Fruit fly (Drosophila melanogaster) whole organism, embryonic: ENCODE results near the gene Jon25Bi.

Source experiments
- Aef1 ChIP-seq: fragments of 200-800 bp; sonication (Bioruptor generic); IDR thresholded peaks from 3 replicates; pipeline ENCODE4 v1.3.6; 2022; ENCODE audit warnings: missing biosample characterization, missing genetic modification characterization
- Bdp1 ChIP-seq: fragments of 200-800 bp; sonication (Bioruptor generic); optimal IDR thresholded peaks from 3 replicates; lab custom pipeline; 2016; ENCODE audit warnings: missing biosample characterization, missing genetic modification characterization
- CG10543 ChIP-seq: fragments of 200-800 bp; sonication (Bioruptor generic); optimal IDR thresholded peaks from 3 replicates; lab custom pipeline; 2017; ENCODE audit warnings: missing biosample characterization, mild to moderate bottlenecking, missing genetic modification characterization, moderate library complexity
- CG10959 ChIP-seq: fragments of 200-800 bp; sonication (Bioruptor generic); IDR thresholded peaks from 2 replicates; pipeline ENCODE4 v1.3.6; 2022; ENCODE audit warnings: missing biosample characterization, missing genetic modification characterization
- CG10979 ChIP-seq: fragments of 200-800 bp; sonication (Bioruptor generic); optimal IDR thresholded peaks from 2 replicates; lab custom pipeline; 2018; ENCODE audit warnings: missing biosample characterization, mild to moderate bottlenecking, missing genetic modification characterization, moderate library complexity
- CG12155 ChIP-seq: fragments of 200-800 bp; sonication (Bioruptor generic); optimal IDR thresholded peaks from 3 replicates; lab custom pipeline; 2016; ENCODE audit warnings: missing biosample characterization, missing genetic modification characterization
- CG13894 ChIP-seq: fragments of 200-800 bp; sonication (Bioruptor generic); optimal IDR thresholded peaks from 3 replicates; lab custom pipeline; 2018; ENCODE audit warnings: missing biosample characterization, mild to moderate bottlenecking, missing genetic modification characterization, moderate library complexity
- CG14050 ChIP-seq: fragments of 200-800 bp; sonication (Bioruptor generic); IDR thresholded peaks from 3 replicates; pipeline ENCODE4 v1.3.6; 2022; ENCODE audit warnings: missing biosample characterization, missing genetic modification characterization
- CG15514 ChIP-seq: fragments of 200-800 bp; sonication (Bioruptor generic); optimal IDR thresholded peaks from 3 replicates; lab custom pipeline; 2017; ENCODE audit warnings: missing biosample characterization, missing genetic modification characterization, mild to moderate bottlenecking, moderate library complexity, missing genetic modification reagents
- CG17359 ChIP-seq: fragments of 200-800 bp; sonication (Bioruptor generic); optimal IDR thresholded peaks from 3 replicates; lab custom pipeline; 2018; ENCODE audit warnings: missing biosample characterization, mild to moderate bottlenecking, missing genetic modification characterization, moderate library complexity
- CG1832 ChIP-seq: fragments of 200-800 bp; sonication (Bioruptor generic); optimal IDR thresholded peaks from 2 replicates; lab custom pipeline; 2017; ENCODE audit warnings: missing biosample characterization, mild to moderate bottlenecking, missing genetic modification characterization, inconsistent platforms
- CG43689 ChIP-seq: fragments of 200-800 bp; sonication (Bioruptor generic); IDR thresholded peaks from 2 replicates; pipeline ENCODE4 v1.3.6; 2022; ENCODE audit warnings: missing biosample characterization, missing genetic modification characterization
- CG6813 ChIP-seq: fragments of 200-800 bp; sonication (Bioruptor generic); optimal IDR thresholded peaks from 2 replicates; lab custom pipeline; 2017; ENCODE audit warnings: missing biosample characterization, missing genetic modification characterization, mild to moderate bottlenecking, moderate library complexity, missing genetic modification reagents
- CG7987 ChIP-seq: fragments of 200-800 bp; sonication (Bioruptor generic); optimal IDR thresholded peaks from 2 replicates; lab custom pipeline; 2018; ENCODE audit warnings: missing biosample characterization, mild to moderate bottlenecking, missing genetic modification characterization, moderate library complexity
- CG8089 ChIP-seq: fragments of 200-800 bp; sonication (Bioruptor generic); optimal IDR thresholded peaks from 3 replicates; lab custom pipeline; 2016; ENCODE audit warnings: missing biosample characterization, missing genetic modification characterization
- CG9437 ChIP-seq: fragments of 200-800 bp; sonication (Bioruptor generic); optimal IDR thresholded peaks from 2 replicates; lab custom pipeline; 2018; ENCODE audit warnings: missing biosample characterization, mild to moderate bottlenecking, missing genetic modification characterization
- Camta ChIP-seq: fragments of 200-800 bp; sonication (Bioruptor generic); optimal IDR thresholded peaks from 2 replicates; lab custom pipeline; 2016; ENCODE audit warnings: missing biosample characterization, missing genetic modification characterization
- D ChIP-seq, 2 experiments: fragments of 200-800 bp in 1 of 2; fragments of >200 bp in 1 of 2; sonication (Bioruptor generic) in 1 of 2; optimal IDR thresholded peaks; 2 replicates in 1 of 2; 3 replicates in 1 of 2; lab custom pipeline; 2017; ENCODE audit warnings: mild to moderate bottlenecking in 1 of 2, missing biosample characterization in 1 of 2, missing genetic modification characterization in 1 of 2, missing genetic modification reagents in 1 of 2
- Deaf1 ChIP-seq: fragments of 200-800 bp; optimal IDR thresholded peaks from 3 replicates; lab custom pipeline; 2019; ENCODE audit warnings: missing biosample characterization, mild to moderate bottlenecking, missing genetic modification characterization, moderate library complexity
- Dip2 ChIP-seq: fragments of 200-800 bp; sonication (Bioruptor generic); IDR thresholded peaks from 2 replicates; pipeline ENCODE4 v1.3.6; 2022; ENCODE audit warnings: missing biosample characterization, missing genetic modification characterization
- Doc3 ChIP-seq: fragments of 200-800 bp; sonication (Bioruptor generic); IDR thresholded peaks from 3 replicates; pipeline ENCODE4 v1.3.6; 2022; ENCODE audit warnings: missing biosample characterization, missing genetic modification characterization; ENCODE audit not compliant: partially characterized antibody
- Elba2 ChIP-seq: fragments of 200-800 bp; sonication (Bioruptor generic); optimal IDR thresholded peaks from 3 replicates; lab custom pipeline; 2016; ENCODE audit warnings: missing biosample characterization, missing genetic modification characterization
- Hr39 ChIP-seq: fragments of >200 bp; optimal IDR thresholded peaks from 2 replicates; lab custom pipeline; 2017
- Lhr ChIP-seq: fragments of 200-800 bp; sonication (Bioruptor generic); optimal IDR thresholded peaks from 3 replicates; lab custom pipeline; 2017; ENCODE audit warnings: mild to moderate bottlenecking, missing biosample characterization, missing genetic modification reagents, missing genetic modification characterization
- Neu2 ChIP-seq: fragments of 200-800 bp; sonication (Bioruptor generic); optimal IDR thresholded peaks from 3 replicates; lab custom pipeline; 2016; ENCODE audit warnings: missing biosample characterization, missing genetic modification characterization, borderline replicate concordance
- Pdp1 ChIP-seq, 2 experiments: fragments of 200-800 bp; sonication (Bioruptor generic); optimal IDR thresholded peaks; 3 replicates each; lab custom pipeline; 2016; ENCODE audit warnings: missing biosample characterization in 2 of 2, missing genetic modification characterization in 2 of 2, mild to moderate bottlenecking in 1 of 2, moderate library complexity in 1 of 2
- Rfx ChIP-seq: fragments of 200-800 bp; sonication (Bioruptor generic); IDR thresholded peaks from 2 replicates; pipeline ENCODE4 v1.3.6; 2022; ENCODE audit warnings: missing biosample characterization, missing genetic modification characterization
- Stat92E ChIP-seq, 3 experiments: fragments of >200 bp in 2 of 3; fragments of 200-800 bp in 1 of 3; sonication (Bioruptor generic) in 1 of 3; optimal IDR thresholded peaks; 2 replicates each; lab custom pipeline; 2017 to 2019; ENCODE audit warnings: missing biosample characterization in 3 of 3, missing genetic modification characterization in 3 of 3, mild to moderate bottlenecking in 1 of 3, moderate library complexity in 1 of 3
- Xbp1 ChIP-seq: fragments of 200-800 bp; sonication (Bioruptor generic); optimal IDR thresholded peaks from 3 replicates; lab custom pipeline; 2016; ENCODE audit warnings: missing biosample characterization, mild to moderate bottlenecking, missing genetic modification characterization
- aop ChIP-seq: fragments of 200-800 bp; sonication (Bioruptor generic); IDR thresholded peaks from 2 replicates; pipeline ENCODE4 v1.3.6; 2022; ENCODE audit warnings: missing biosample characterization, missing genetic modification characterization
- ci ChIP-seq: fragments of 200-800 bp; sonication (Bioruptor generic); IDR thresholded peaks from 3 replicates; pipeline ENCODE4 v1.3.6; 2022; ENCODE audit warnings: missing biosample characterization, missing genetic modification characterization
- dimm ChIP-seq: fragments of 200-800 bp; sonication (Bioruptor generic); IDR thresholded peaks from 2 replicates; pipeline ENCODE4 v1.3.6; 2022; ENCODE audit warnings: missing biosample characterization, missing genetic modification characterization
- exex ChIP-seq: fragments of 200-800 bp; sonication (Bioruptor generic); optimal IDR thresholded peaks from 4 replicates; lab custom pipeline; 2018; ENCODE audit warnings: missing biosample characterization, mild to moderate bottlenecking, missing genetic modification characterization, moderate library complexity
- eyg ChIP-seq: fragments of 200-800 bp; sonication (Bioruptor generic); optimal IDR thresholded peaks from 3 replicates; lab custom pipeline; 2016; ENCODE audit warnings: missing biosample characterization, missing genetic modification characterization
- ftz-f1 ChIP-seq: fragments of 200-800 bp; sonication (Bioruptor generic); optimal IDR thresholded peaks from 2 replicates; lab custom pipeline; 2016; ENCODE audit warnings: missing biosample characterization, missing genetic modification characterization
- gcm2 ChIP-seq: fragments of 200-800 bp; sonication (Bioruptor generic); optimal IDR thresholded peaks from 2 replicates; lab custom pipeline; 2016; ENCODE audit warnings: missing biosample characterization, missing genetic modification characterization
- knrl ChIP-seq: fragments of 200-800 bp; sonication (Bioruptor generic); IDR thresholded peaks from 3 replicates; pipeline ENCODE4 v1.3.6; 2022; ENCODE audit warnings: missing biosample characterization, missing genetic modification characterization; ENCODE audit not compliant: partially characterized antibody
- lov ChIP-seq, 2 experiments: fragments of 200-800 bp in 1 of 2; fragments of >200 bp in 1 of 2; sonication (Bioruptor generic) in 1 of 2; IDR thresholded peaks in 1 of 2; optimal IDR thresholded peaks in 1 of 2; 2 replicates in 1 of 2; 3 replicates in 1 of 2; pipeline versions ENCODE4 v1.3.6 to Lab custom; 2017 to 2022; ENCODE audit warnings: missing biosample characterization in 1 of 2, missing genetic modification characterization in 1 of 2
- mam ChIP-seq: fragments of 200-800 bp; sonication (Bioruptor generic); optimal IDR thresholded peaks from 3 replicates; lab custom pipeline; 2016; ENCODE audit warnings: missing biosample characterization, missing genetic modification characterization
- mld ChIP-seq: fragments of 200-800 bp; sonication (Bioruptor generic); IDR thresholded peaks from 3 replicates; pipeline ENCODE4 v1.3.6; 2022; ENCODE audit warnings: missing biosample characterization, missing genetic modification characterization; ENCODE audit not compliant: partially characterized antibody
- org-1 ChIP-seq: fragments of 200-800 bp; sonication (Bioruptor generic); optimal IDR thresholded peaks from 2 replicates; lab custom pipeline; 2017; ENCODE audit warnings: missing biosample characterization, missing genetic modification characterization
- peb ChIP-seq: fragments of 200-800 bp; sonication (Bioruptor generic); IDR thresholded peaks from 2 replicates; pipeline ENCODE4 v1.3.6; 2022; ENCODE audit warnings: missing biosample characterization, missing genetic modification characterization
- run ChIP-seq: fragments of 200-800 bp; sonication (Bioruptor generic); optimal IDR thresholded peaks from 3 replicates; lab custom pipeline; 2018; ENCODE audit warnings: missing biosample characterization, mild to moderate bottlenecking, missing genetic modification characterization
- slbo ChIP-seq: fragments of 200-800 bp; sonication (Bioruptor generic); IDR thresholded peaks from 2 replicates; pipeline ENCODE4 v1.3.6; 2022; ENCODE audit warnings: missing biosample characterization, missing genetic modification characterization
- slp2 ChIP-seq: fragments of 200-800 bp; sonication (Bioruptor generic); optimal IDR thresholded peaks from 2 replicates; lab custom pipeline; 2016; ENCODE audit warnings: missing biosample characterization, missing genetic modification characterization
- stc ChIP-seq: fragments of 200-800 bp; sonication (Bioruptor generic); IDR thresholded peaks from 2 replicates; pipeline ENCODE4 v1.3.6; 2022; ENCODE audit warnings: missing biosample characterization, missing genetic modification characterization
- vnd ChIP-seq: fragments of 200-800 bp; sonication (Bioruptor generic); IDR thresholded peaks from 3 replicates; pipeline ENCODE4 v1.3.6; 2022; ENCODE audit warnings: missing biosample characterization, missing genetic modification characterization; ENCODE audit not compliant: partially characterized antibody

Gene Jon25Bi

DNA sequence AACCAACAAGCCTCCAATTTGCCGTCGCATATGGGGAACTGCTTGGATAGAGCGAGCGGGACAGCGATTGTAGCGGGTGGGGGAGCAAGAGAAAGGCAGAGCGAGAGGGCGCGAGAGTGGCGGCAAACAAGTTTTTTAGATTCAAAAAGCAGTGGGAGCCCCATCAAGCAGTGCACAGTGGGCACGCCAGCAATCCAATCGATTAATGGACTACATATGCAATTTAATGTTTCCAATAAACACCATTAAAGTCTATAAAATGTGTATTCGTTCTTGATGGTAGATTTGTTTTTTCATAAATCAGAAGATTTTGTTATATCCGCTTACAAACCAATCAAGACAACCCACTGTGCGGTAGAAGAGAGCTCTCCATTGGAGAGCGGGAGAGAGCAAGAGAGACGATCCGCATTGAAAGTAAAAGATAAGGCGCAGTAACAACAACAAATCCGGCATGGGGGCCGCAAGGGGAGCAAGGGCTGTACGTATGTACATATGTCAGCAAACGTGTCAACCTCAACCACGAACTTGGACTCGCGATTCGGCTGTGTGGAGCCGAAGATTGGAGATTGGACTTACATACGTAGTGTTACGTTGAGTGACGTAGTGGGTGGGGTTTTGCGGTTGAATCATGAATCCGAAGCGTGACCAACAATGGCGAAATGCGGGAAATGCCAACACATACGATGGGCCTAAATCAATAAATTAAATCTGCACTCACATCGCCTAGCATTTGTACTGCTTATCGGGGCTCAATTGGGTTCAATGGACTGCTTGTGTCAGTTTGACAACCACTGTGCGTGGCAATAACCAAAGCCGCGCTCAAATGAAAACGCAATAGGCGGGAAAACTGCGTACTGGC, 42.7 kb upstream of the Jon25Bi start:
- TF ChIP-seq lov (optimal IDR thresholded peaks at IDR 0.05; lab: Kevin White, UChicago) (no peak), lov (GFP tag; IDR thresholded peaks at IDR 0.05; lab: Robert Waterston, UW) (peak; percentile 98), exex (tag; lab: Kevin White, UChicago) (peak; percentile 88), D (optimal IDR thresholded peaks at IDR 0.05; lab: Kevin White, UChicago) (no peak), D (GFP tag; optimal IDR thresholded peaks at IDR 0.05; lab: Kevin White, UChicago) (peak; percentile 99), mld (GFP tag; lab: Robert Waterston, UW) (0 out of 3 replicates have a peak, but pooled peaks have one; percentile 25), CG43689 (peak; percentile 98), Doc3 (no peak; the same call in 2 of the 3 replicates), Hr39 (lab: Kevin White, UChicago) (no peak), Rfx (peak; percentile 100), knrl (GFP tag; lab: Robert Waterston, UW) (peak; percentile 77), Stat92E (GFP tag; optimal IDR thresholded peaks at IDR 0.05; lab: Kevin White, UChicago) (peak in 1 of 3 experiments; percentile 95), Aef1 (GFP tag; lab: Robert Waterston, UW) (peak; percentile 99), Deaf1 (peak; percentile 98), run (tag; lab: Kevin White, UChicago) (peak; percentile 96), CG13894 (tag; lab: Kevin White, UChicago) (peak; percentile 97), gcm2 (GFP tag; lab: Kevin White, UChicago) (peak; percentile 97), stc (GFP tag; lab: Robert Waterston, UW) (peak; percentile 99), ftz-f1 (GFP tag; lab: Kevin White, UChicago) (peak; percentile 88), mam (peak; percentile 99), dimm (GFP tag; lab: Robert Waterston, UW) (peak; percentile 98), CG9437 (GFP tag; lab: Kevin White, UChicago) (peak; percentile 97), eyg (peak; percentile 98), CG10959 (peak; percentile 99), Pdp1 (GFP tag; optimal IDR thresholded peaks at IDR 0.05; lab: Kevin White, UChicago) (peak; percentile 98 to 99), CG17359 (peak; percentile 99), Neu2 (GFP tag; lab: Kevin White, UChicago) (peak; percentile 94), Bdp1 (GFP tag; lab: Kevin White, UChicago) (peak; percentile 94), CG12155 (peak; percentile 98), ci (GFP tag; lab: Robert Waterston, UW) (peak; percentile 100), CG15514 (GFP tag; lab: Kevin White, UChicago) (peak; percentile 93), Elba2 (GFP tag; lab: Kevin White, UChicago) (peak; percentile 78), vnd (GFP tag; lab: Robert Waterston, UW) (peak; percentile 73), Dip2 (GFP tag; lab: Robert Waterston, UW) (peak; percentile 79), slbo (peak; percentile 99), CG7987 (GFP tag; lab: Kevin White, UChicago) (peak; percentile 97), org-1 (GFP tag; lab: Kevin White, UChicago) (peak; percentile 98), aop (peak; percentile 96), Camta (GFP tag; lab: Kevin White, UChicago) (peak; percentile 99), CG10543 (GFP tag; lab: Kevin White, UChicago) (peak; percentile 98), Xbp1 (GFP tag; lab: Kevin White, UChicago) (peak; percentile 99), slp2 (GFP tag; lab: Kevin White, UChicago) (peak; percentile 99), CG10979 (tag; lab: Kevin White, UChicago) (peak; percentile 99), CG1832 (GFP tag; lab: Kevin White, UChicago) (peak; percentile 95), CG8089 (GFP tag; lab: Kevin White, UChicago) (peak; percentile 99), Lhr (peak; percentile 97), CG6813 (GFP tag; lab: Kevin White, UChicago) (peak; percentile 99), CG14050 (GFP tag; lab: Robert Waterston, UW) (peak; percentile 99), peb (GFP tag; lab: Robert Waterston, UW) (peak; percentile 99)
